Worm (Caenorhabditis elegans) whole organism, mixed stage, embryonic: ENCODE results near the gene F58E2.5.
A peak's percentile ranks its signal among the peaks of the same experiment; 100 is the strongest.

Source experiments
- M03D4.4 ChIP-seq: sonication (generic microtip); optimal IDR thresholded peaks from 2 replicates; lab custom pipeline; 2017; ENCODE audit warnings: mild to moderate bottlenecking, missing genetic modification characterization, missing compliant biosample characterization
- ceh-43 ChIP-seq: fragments of 200-800 bp; sonication (Bioruptor generic); optimal IDR thresholded peaks from 2 replicates; lab custom pipeline; 2018; ENCODE audit warnings: mild to moderate bottlenecking, missing genetic modification characterization, moderate library complexity, missing compliant biosample characterization
- cnd-1 ChIP-seq: fragments of 200-800 bp; sonication (Bioruptor generic); optimal IDR thresholded peaks from 2 replicates; lab custom pipeline; 2018; ENCODE audit warnings: mild to moderate bottlenecking, missing genetic modification characterization, missing compliant biosample characterization
- drap-1 ChIP-seq: fragments of 200-800 bp; sonication (Bioruptor generic); optimal IDR thresholded peaks from 3 replicates; lab custom pipeline; 2018; ENCODE audit warnings: mild to moderate bottlenecking, missing genetic modification characterization, missing compliant biosample characterization
- elt-1 ChIP-seq: sonication (generic microtip); optimal IDR thresholded peaks from 2 replicates; lab custom pipeline; 2017; ENCODE audit warnings: missing genetic modification characterization, mild to moderate bottlenecking, missing compliant biosample characterization, antibody characterized with exemption, moderate library complexity, borderline replicate concordance; ENCODE audit not compliant: insufficient read depth
- elt-3 ChIP-seq: fragments of 150-350 bp; optimal IDR thresholded peaks from 2 replicates; lab custom pipeline; 2014; ENCODE audit warnings: missing biosample characterization, missing genetic modification characterization
- flh-1 ChIP-seq: fragments of 200-800 bp; sonication (Bioruptor generic); optimal IDR thresholded peaks from 2 replicates; lab custom pipeline; 2018; ENCODE audit warnings: mild to moderate bottlenecking, missing genetic modification characterization, moderate library complexity, missing compliant biosample characterization
- ham-2 ChIP-seq: fragments of 200-800 bp; sonication (Bioruptor generic); optimal IDR thresholded peaks from 2 replicates; lab custom pipeline; 2018; ENCODE audit warnings: mild to moderate bottlenecking, missing genetic modification characterization, missing compliant biosample characterization
- hlh-1 ChIP-seq: fragments of 150-350 bp; optimal IDR thresholded peaks from 2 replicates; lab custom pipeline; 2014; ENCODE audit warnings: missing biosample characterization, missing genetic modification reagents, missing genetic modification characterization
- lin-13 ChIP-seq: fragments of 150-350 bp; optimal IDR thresholded peaks from 2 replicates; lab custom pipeline; 2014; ENCODE audit warnings: missing biosample characterization, missing genetic modification characterization
- lin-32 ChIP-seq: fragments of 200-800 bp; sonication (Bioruptor generic); optimal IDR thresholded peaks from 2 replicates; lab custom pipeline; 2018; ENCODE audit warnings: mild to moderate bottlenecking, missing genetic modification characterization, missing compliant biosample characterization
- lsy-2 ChIP-seq: fragments of 150-350 bp; optimal IDR thresholded peaks from 2 replicates; lab custom pipeline; 2014; ENCODE audit warnings: missing biosample characterization, missing genetic modification characterization
- mab-5 ChIP-seq: fragments of 150-350 bp; optimal IDR thresholded peaks from 2 replicates; lab custom pipeline; 2014; ENCODE audit warnings: missing biosample characterization, missing genetic modification characterization
- mep-1 ChIP-seq: fragments of 150-350 bp; optimal IDR thresholded peaks from 2 replicates; lab custom pipeline; 2017; ENCODE audit warnings: missing biosample characterization, missing genetic modification reagents, missing genetic modification characterization, inconsistent platforms
- nhr-12 ChIP-seq: fragments of 150-350 bp; optimal IDR thresholded peaks from 2 replicates; lab custom pipeline; 2014; ENCODE audit warnings: missing biosample characterization, missing genetic modification characterization
- nhr-237 ChIP-seq: fragments of 150-350 bp; optimal IDR thresholded peaks from 2 replicates; lab custom pipeline; 2014; ENCODE audit warnings: missing biosample characterization, missing genetic modification characterization
- nhr-28 ChIP-seq: fragments of 150-350 bp; optimal IDR thresholded peaks from 2 replicates; lab custom pipeline; 2014; ENCODE audit warnings: missing biosample characterization, missing genetic modification characterization
- nhr-76 ChIP-seq: sonication (generic microtip); optimal IDR thresholded peaks from 2 replicates; lab custom pipeline; 2017; ENCODE audit warnings: missing biosample characterization, missing genetic modification characterization
- pha-4 ChIP-seq: fragments of 150-350 bp; optimal IDR thresholded peaks from 2 replicates; lab custom pipeline; 2018; ENCODE audit warnings: missing biosample characterization, missing genetic modification reagents, missing genetic modification characterization
- sem-2 ChIP-seq: fragments of 200-800 bp; sonication (Bioruptor generic); optimal IDR thresholded peaks from 2 replicates; lab custom pipeline; 2018; ENCODE audit warnings: mild to moderate bottlenecking, missing genetic modification characterization, missing compliant biosample characterization
- snpc-4 ChIP-seq: fragments of 150-350 bp; optimal IDR thresholded peaks from 2 replicates; lab custom pipeline; 2014; ENCODE audit warnings: missing biosample characterization, missing genetic modification characterization
- sptf-1 ChIP-seq: sonication (generic microtip); optimal IDR thresholded peaks from 2 replicates; lab custom pipeline; 2017; ENCODE audit warnings: mild to moderate bottlenecking, missing genetic modification characterization, moderate library complexity, missing compliant biosample characterization
- tbx-8 ChIP-seq: fragments of 200-800 bp; sonication (Bioruptor generic); optimal IDR thresholded peaks from 2 replicates; lab custom pipeline; 2018; ENCODE audit warnings: mild to moderate bottlenecking, missing genetic modification characterization, moderate library complexity, missing compliant biosample characterization
- unc-120 ChIP-seq: sonication (generic microtip); optimal IDR thresholded peaks from 2 replicates; lab custom pipeline; 2017; ENCODE audit warnings: missing genetic modification characterization, missing compliant biosample characterization; ENCODE audit not compliant: poor library complexity, severe bottlenecking
- unc-39 ChIP-seq: fragments of 150-350 bp; optimal IDR thresholded peaks from 2 replicates; lab custom pipeline; 2014; ENCODE audit warnings: missing biosample characterization, missing genetic modification characterization
- zip-8 ChIP-seq: fragments of 150-350 bp; optimal IDR thresholded peaks from 2 replicates; lab custom pipeline; 2014; ENCODE audit warnings: missing biosample characterization, missing genetic modification characterization
- ztf-11 ChIP-seq: fragments of 150-350 bp; optimal IDR thresholded peaks from 2 replicates; lab custom pipeline; 2014; ENCODE audit warnings: missing biosample characterization, missing genetic modification characterization

Gene F58E2.5

DNA sequence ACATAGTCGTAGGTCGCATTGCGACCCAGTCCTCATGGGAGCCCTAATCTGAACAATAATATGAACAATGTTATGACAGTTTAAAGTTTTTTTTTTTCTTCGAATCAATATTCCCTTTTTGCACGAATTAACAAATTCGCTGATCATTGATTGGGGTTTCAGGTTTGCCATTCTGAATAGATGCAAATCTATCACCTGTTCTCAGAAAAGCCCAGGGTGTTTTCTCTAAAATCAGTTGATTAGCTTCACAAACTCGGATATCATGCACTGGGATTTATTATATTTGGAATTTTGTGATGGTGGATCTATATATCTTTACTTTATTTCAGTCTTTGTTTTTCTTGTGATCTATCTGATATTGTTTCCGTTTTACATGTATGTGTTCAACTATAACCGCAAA, 8.6 kb downstream of the F58E2.5 start, which contains the start of gene srz-23:
srz-23 (plus strand) TSS at position 263 of the 400 bp plus-strand sequence.
- no peak for TF ChIP-seq lin-32
- TF ChIP-seq snpc-4 (tag; lab: Kevin White, UChicago), result no peak
- TF ChIP-seq lin-13 (tag; lab: Kevin White, UChicago), result no peak

DNA sequence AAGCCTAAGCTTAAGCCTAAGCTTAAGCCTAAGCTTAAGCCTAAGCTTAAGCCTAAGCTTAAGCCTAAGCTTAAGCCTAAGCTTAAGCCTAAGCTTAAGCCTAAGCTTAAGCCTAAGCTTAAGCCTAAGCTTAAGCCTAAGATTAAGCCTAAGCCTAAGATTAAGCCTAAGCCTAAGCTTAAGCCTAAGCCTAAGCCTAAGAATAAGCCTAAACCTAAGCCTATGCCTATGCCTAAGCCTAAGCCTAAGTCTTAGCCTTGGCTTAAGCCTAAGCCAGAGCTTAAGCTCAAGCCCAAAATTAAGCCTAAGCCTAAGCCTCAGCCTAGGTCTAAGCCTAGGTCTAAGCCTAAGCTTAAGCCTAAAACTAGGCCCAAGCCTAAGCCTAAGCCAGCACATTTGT, 10.7 kb downstream of the F58E2.5 start:
- TF ChIP-seq ham-2 (GFP tag; lab: Kevin White, UChicago), result peak; percentile 71

- no peak for TF ChIP-seq drap-1 (GFP tag; lab: Kevin White, UChicago)
- no peak for TF ChIP-seq cnd-1
- TF ChIP-seq mep-1 (tag; lab: Kevin White, UChicago), result no peak
- no peak for TF ChIP-seq nhr-28
- no peak for TF ChIP-seq pha-4 (tag; lab: Kevin White, UChicago)
- no peak for TF ChIP-seq M03D4.4 (tag; lab: Kevin White, UChicago)
- no peak for TF ChIP-seq mab-5
- no peak for TF ChIP-seq unc-120
- TF ChIP-seq nhr-76 (tag; lab: Kevin White, UChicago), result no peak
Observed at ce11 chrIV:3463254-3463653, 18.5 kb downstream of the F58E2.5 start, which contains the start of gene F58E2.4. Gene F58E2.4, plus strand, starts transcription at chrIV:3463387.

DNA sequence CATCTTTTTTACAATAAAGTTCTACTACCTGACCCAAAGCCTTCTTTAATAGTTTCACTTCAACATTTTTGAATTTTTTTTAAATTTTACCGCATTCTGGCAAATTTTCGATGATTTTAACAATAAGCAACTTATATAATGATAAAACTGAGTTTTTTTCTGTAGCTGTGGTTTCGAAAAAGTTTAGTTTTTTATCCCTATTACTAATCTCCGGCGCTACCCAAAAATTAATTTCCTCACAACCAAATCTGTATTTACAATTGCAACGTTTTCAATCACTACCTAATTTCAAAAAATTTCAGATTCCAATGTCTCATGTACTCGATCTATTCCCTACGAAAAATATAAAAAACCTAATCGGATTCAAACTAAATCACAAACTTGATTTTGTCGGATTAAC, 22.4 kb downstream of the F58E2.5 start, which contains the start of gene F58E2.3:
F58E2.3 (plus strand) TSS at position 301 of the 400 bp plus-strand sequence.
- no peak for TF ChIP-seq M03D4.4 (tag; lab: Kevin White, UChicago)

ce11 chrIV:3467751-3468150, 23.0 kb downstream of the F58E2.5 start:
- TF ChIP-seq sem-2 (GFP tag; lab: Kevin White, UChicago), result no peak
- TF ChIP-seq nhr-12, result no peak
- no peak for TF ChIP-seq lsy-2 (tag; lab: Kevin White, UChicago)
- TF ChIP-seq nhr-76 (tag; lab: Kevin White, UChicago), result no peak
- TF ChIP-seq unc-120, result no peak
- no peak for TF ChIP-seq ham-2 (GFP tag; lab: Kevin White, UChicago)
- TF ChIP-seq M03D4.4 (tag; lab: Kevin White, UChicago), result no peak
- no peak for TF ChIP-seq elt-1 (tag; lab: Kevin White, UChicago)
- TF ChIP-seq sptf-1, result no peak
- TF ChIP-seq lin-13 (tag; lab: Kevin White, UChicago), result no peak
- TF ChIP-seq pha-4 (tag; lab: Kevin White, UChicago), result no peak
- TF ChIP-seq nhr-237, result no peak
- no peak for TF ChIP-seq zip-8 (tag; lab: Kevin White, UChicago)
- TF ChIP-seq mab-5, result no peak
- no peak for TF ChIP-seq flh-1 (GFP tag; lab: Kevin White, UChicago)
- TF ChIP-seq ztf-11 (tag; lab: Kevin White, UChicago), result no peak
- no peak for TF ChIP-seq unc-39 (tag; lab: Kevin White, UChicago)

- TF ChIP-seq mep-1 (tag; lab: Kevin White, UChicago), result no peak
- TF ChIP-seq elt-3 (tag; lab: Kevin White, UChicago), result no peak
- no peak for TF ChIP-seq tbx-8 (GFP tag; lab: Kevin White, UChicago)
- TF ChIP-seq sptf-1, result no peak
- TF ChIP-seq hlh-1, result no peak
- no peak for TF ChIP-seq ceh-43 (GFP tag; lab: Kevin White, UChicago)
- no peak for TF ChIP-seq lin-13 (tag; lab: Kevin White, UChicago)
- no peak for TF ChIP-seq nhr-12
Observed at ce11 chrIV:3469742-3470141, 25.0 kb downstream of the F58E2.5 start, which contains the start of gene F58E2.2. Gene F58E2.2, plus strand, starts transcription at chrIV:3470042.

- TF ChIP-seq sptf-1, result no peak
Observed at ce11 chrIV:3477124-3477523, 32.4 kb downstream of the F58E2.5 start, which contains the start of gene srz-69. Gene srz-69, minus strand, starts transcription at chrIV:3477224.
